Fruit fly (Drosophila melanogaster) whole organism, prepupa: ENCODE results near the gene ome.

ENCODE experiments used
- Blimp-1 ChIP-seq: fragments of 200-800 bp; sonication (Bioruptor generic); optimal IDR thresholded peaks from 3 replicates; lab custom pipeline; 2017; ENCODE audit warnings: missing biosample characterization, missing genetic modification characterization, mild to moderate bottlenecking, moderate library complexity, missing genetic modification reagents
- CG10631 ChIP-seq: fragments of 200-800 bp; sonication (Bioruptor generic); optimal IDR thresholded peaks from 2 replicates; lab custom pipeline; 2016; ENCODE audit warnings: missing biosample characterization, missing genetic modification characterization
- CG10669 ChIP-seq: fragments of 200-800 bp; sonication (Bioruptor generic); optimal IDR thresholded peaks from 3 replicates; lab custom pipeline; 2018; ENCODE audit warnings: missing biosample characterization, mild to moderate bottlenecking, missing genetic modification characterization, moderate library complexity
- CG11294 ChIP-seq: fragments of 200-800 bp; sonication (Bioruptor generic); IDR thresholded peaks from 2 replicates; pipeline ENCODE4 v1.3.6; 2022; ENCODE audit warnings: missing biosample characterization, missing genetic modification characterization
- CG11902 ChIP-seq: fragments of 200-800 bp; sonication (Bioruptor generic); optimal IDR thresholded peaks from 3 replicates; lab custom pipeline; 2016; ENCODE audit warnings: missing biosample characterization, missing genetic modification characterization
- CG15336 ChIP-seq: fragments of 200-800 bp; sonication (Bioruptor generic); IDR thresholded peaks from 2 replicates; pipeline ENCODE4 v1.3.6; 2022; ENCODE audit warnings: missing biosample characterization, missing genetic modification characterization
- CG31627 ChIP-seq: fragments of 200-800 bp; sonication (Bioruptor generic); optimal IDR thresholded peaks from 3 replicates; lab custom pipeline; 2016; ENCODE audit warnings: missing biosample characterization, missing genetic modification characterization
- CG3919 ChIP-seq: fragments of 200-800 bp; sonication (Bioruptor generic); optimal IDR thresholded peaks from 3 replicates; lab custom pipeline; 2016; ENCODE audit warnings: missing biosample characterization, missing genetic modification characterization
- CG6163 ChIP-seq: fragments of 200-800 bp; sonication (Bioruptor generic); IDR thresholded peaks from 3 replicates; pipeline ENCODE4 v1.3.6; 2022; ENCODE audit warnings: missing biosample characterization, missing genetic modification characterization
- CG6276 ChIP-seq: fragments of 200-800 bp; sonication (Bioruptor generic); optimal IDR thresholded peaks from 2 replicates; lab custom pipeline; 2017; ENCODE audit warnings: missing biosample characterization, mild to moderate bottlenecking, missing genetic modification characterization
- CG6792 ChIP-seq: fragments of 200-800 bp; sonication (Bioruptor generic); optimal IDR thresholded peaks from 3 replicates; lab custom pipeline; 2016; ENCODE audit warnings: missing biosample characterization, missing genetic modification characterization
- CG6808 ChIP-seq: fragments of 200-800 bp; sonication (Bioruptor generic); optimal IDR thresholded peaks from 3 replicates; lab custom pipeline; 2017; ENCODE audit warnings: missing biosample characterization, missing genetic modification characterization, mild to moderate bottlenecking, moderate library complexity, missing genetic modification reagents
- CG6854 ChIP-seq: fragments of 200-800 bp; sonication (Bioruptor generic); optimal IDR thresholded peaks from 2 replicates; lab custom pipeline; 2017; ENCODE audit warnings: missing biosample characterization, mild to moderate bottlenecking, missing genetic modification characterization
- CG8119 ChIP-seq: fragments of 200-800 bp; sonication (Bioruptor generic); IDR thresholded peaks from 3 replicates; pipeline ENCODE4 v1.3.6; 2022; ENCODE audit warnings: missing biosample characterization, missing genetic modification characterization
- CG8319 ChIP-seq: fragments of 200-800 bp; sonication (Bioruptor generic); optimal IDR thresholded peaks from 3 replicates; lab custom pipeline; 2016; ENCODE audit warnings: missing biosample characterization, missing genetic modification characterization
- CG9139 ChIP-seq: fragments of 200-800 bp; sonication (Bioruptor generic); optimal IDR thresholded peaks from 3 replicates; lab custom pipeline; 2017; ENCODE audit warnings: missing biosample characterization, mild to moderate bottlenecking, missing genetic modification characterization
- Eip75B ChIP-seq: fragments of 200-800 bp; sonication (Bioruptor generic); optimal IDR thresholded peaks from 3 replicates; lab custom pipeline; 2016; ENCODE audit warnings: missing biosample characterization, missing genetic modification characterization
- Ets21C ChIP-seq: fragments of 200-800 bp; sonication (Bioruptor generic); optimal IDR thresholded peaks from 3 replicates; lab custom pipeline; 2016; ENCODE audit warnings: missing biosample characterization, missing genetic modification characterization
- Gug ChIP-seq: fragments of 200-800 bp; sonication (Bioruptor generic); IDR thresholded peaks from 2 replicates; pipeline ENCODE4 v1.3.6; 2022; ENCODE audit warnings: missing biosample characterization, missing genetic modification characterization
- Hr38 ChIP-seq: sonication (Bioruptor generic); optimal IDR thresholded peaks from 2 replicates; lab custom pipeline; 2016; ENCODE audit warnings: missing biosample characterization, missing genetic modification characterization
- Hr39 ChIP-seq: fragments of 200-800 bp; sonication (Bioruptor generic); optimal IDR thresholded peaks from 2 replicates; lab custom pipeline; 2016; ENCODE audit warnings: missing biosample characterization, missing genetic modification characterization
- Hr4 ChIP-seq: fragments of 200-800 bp; sonication (Bioruptor generic); optimal IDR thresholded peaks from 3 replicates; lab custom pipeline; 2016; ENCODE audit warnings: missing biosample characterization, missing genetic modification characterization
- Lpt ChIP-seq: fragments of 200-800 bp; sonication (Bioruptor generic); optimal IDR thresholded peaks from 3 replicates; lab custom pipeline; 2016; ENCODE audit warnings: missing biosample characterization, missing genetic modification characterization
- Met ChIP-seq: fragments of 200-800 bp; sonication (Bioruptor generic); optimal IDR thresholded peaks from 3 replicates; lab custom pipeline; 2016; ENCODE audit warnings: missing biosample characterization, missing genetic modification characterization
- Sox102F ChIP-seq: fragments of 200-800 bp; sonication (Bioruptor generic); optimal IDR thresholded peaks from 2 replicates; lab custom pipeline; 2016; ENCODE audit warnings: missing biosample characterization, mild to moderate bottlenecking, missing genetic modification characterization
- achi ChIP-seq: fragments of 200-800 bp; sonication (Bioruptor generic); optimal IDR thresholded peaks from 3 replicates; lab custom pipeline; 2016; ENCODE audit warnings: missing biosample characterization, missing genetic modification characterization
- acj6 ChIP-seq: fragments of 200-800 bp; sonication (Bioruptor generic); optimal IDR thresholded peaks from 3 replicates; lab custom pipeline; 2016; ENCODE audit warnings: missing biosample characterization, missing genetic modification characterization
- cyc ChIP-seq: fragments of 200-800 bp; sonication (Bioruptor generic); optimal IDR thresholded peaks from 3 replicates; lab custom pipeline; 2016; ENCODE audit warnings: missing biosample characterization, missing genetic modification characterization
- dsx ChIP-seq: fragments of 200-800 bp; optimal IDR thresholded peaks from 3 replicates; lab custom pipeline; 2019; ENCODE audit warnings: missing biosample characterization, mild to moderate bottlenecking, missing genetic modification characterization, moderate library complexity; ENCODE audit not compliant: poor library complexity, severe bottlenecking
- eg ChIP-seq: fragments of 200-800 bp; sonication (Bioruptor generic); IDR thresholded peaks from 3 replicates; pipeline ENCODE4 v1.3.6; 2022; ENCODE audit warnings: missing biosample characterization, missing genetic modification characterization
- esn ChIP-seq: fragments of 200-800 bp; sonication (Bioruptor generic); optimal IDR thresholded peaks from 2 replicates; lab custom pipeline; 2016; ENCODE audit warnings: missing biosample characterization, mild to moderate bottlenecking, missing genetic modification characterization, moderate library complexity
- fd59A ChIP-seq: fragments of 200-800 bp; sonication (Bioruptor generic); optimal IDR thresholded peaks from 2 replicates; lab custom pipeline; 2017; ENCODE audit warnings: missing biosample characterization, mild to moderate bottlenecking, missing genetic modification characterization, missing genetic modification reagents
- fd85E ChIP-seq: fragments of 200-800 bp; sonication (Bioruptor generic); optimal IDR thresholded peaks from 3 replicates; lab custom pipeline; 2016; ENCODE audit warnings: missing biosample characterization, missing genetic modification characterization
- lz ChIP-seq: fragments of 200-800 bp; sonication (Bioruptor generic); optimal IDR thresholded peaks from 3 replicates; lab custom pipeline; 2016; ENCODE audit warnings: missing biosample characterization, missing genetic modification characterization
- net ChIP-seq: fragments of 200-800 bp; sonication (Bioruptor generic); optimal IDR thresholded peaks from 3 replicates; lab custom pipeline; 2016; ENCODE audit warnings: missing biosample characterization, missing genetic modification characterization
- pdm3 ChIP-seq: fragments of 200-800 bp; sonication (Bioruptor generic); optimal IDR thresholded peaks from 3 replicates; lab custom pipeline; 2016; ENCODE audit warnings: missing biosample characterization, missing genetic modification characterization
- salr ChIP-seq, 2 experiments: fragments of 200-800 bp; sonication (Bioruptor generic); optimal IDR thresholded peaks; 3 replicates each; lab custom pipeline; 2016 to 2018; ENCODE audit warnings: missing biosample characterization in 2 of 2, missing genetic modification characterization in 2 of 2, mild to moderate bottlenecking in 1 of 2
- spab ChIP-seq: fragments of 200-800 bp; sonication (Bioruptor generic); optimal IDR thresholded peaks from 2 replicates; lab custom pipeline; 2017; ENCODE audit warnings: missing biosample characterization, mild to moderate bottlenecking, missing genetic modification characterization, missing genetic modification reagents
- ss ChIP-seq, 2 experiments: fragments of 200-800 bp; sonication (Bioruptor generic); optimal IDR thresholded peaks; 2 replicates in 1 of 2; 3 replicates in 1 of 2; lab custom pipeline; 2017 to 2018; ENCODE audit warnings: mild to moderate bottlenecking in 2 of 2, missing biosample characterization in 2 of 2, missing genetic modification characterization in 2 of 2, moderate library complexity in 1 of 2
- svp ChIP-seq: fragments of 200-800 bp; sonication (Bioruptor generic); peaks from one replicate; lab custom pipeline; 2016; ENCODE audit warnings: missing biosample characterization, missing genetic modification characterization
- topi ChIP-seq: fragments of 200-800 bp; sonication (Bioruptor generic); optimal IDR thresholded peaks from 3 replicates; lab custom pipeline; 2016; ENCODE audit warnings: missing biosample characterization, missing genetic modification characterization
- vri ChIP-seq: fragments of 200-800 bp; sonication (Bioruptor generic); optimal IDR thresholded peaks from 3 replicates; lab custom pipeline; 2016; ENCODE audit warnings: missing biosample characterization, mild to moderate bottlenecking, missing genetic modification characterization

Gene ome

DNA sequence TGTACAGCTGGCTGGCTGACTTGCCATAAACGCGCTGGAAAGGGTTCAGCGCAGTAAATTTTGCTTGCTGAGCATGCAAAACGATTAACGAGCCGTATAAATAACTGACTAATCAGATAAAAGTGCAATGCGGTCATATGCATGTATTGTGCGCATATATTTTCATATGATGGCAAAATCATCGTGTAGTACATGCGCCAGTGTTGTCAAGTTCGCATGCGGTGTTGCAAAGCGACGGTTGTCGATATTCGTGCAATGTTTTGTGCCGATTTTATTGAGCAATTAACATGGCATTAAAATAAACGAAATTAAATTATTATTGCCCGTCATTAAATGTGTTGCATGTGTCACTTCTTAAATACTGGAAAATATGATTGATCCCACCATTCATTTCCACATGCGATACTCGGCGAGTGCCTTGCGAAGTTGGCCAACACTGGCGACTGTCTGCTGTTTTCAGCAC is 117.5 kb downstream of the ome start (continued):
- peak; percentile 14 for TF ChIP-seq spab (GFP tag; lab: Kevin White, UChicago)
- TF ChIP-seq CG6854 (GFP tag; lab: Kevin White, UChicago) = peak; percentile 30
- peak; percentile 80 for TF ChIP-seq Hr4
- no peak for TF ChIP-seq dsx
- TF ChIP-seq achi (GFP tag; lab: Kevin White, UChicago) = peak; percentile 80
- TF ChIP-seq CG10631 (GFP tag; lab: Kevin White, UChicago) = peak; percentile 87
- TF ChIP-seq lz = peak; percentile 88
- peak; percentile 83 for TF ChIP-seq Eip75B (GFP tag; lab: Kevin White, UChicago)
- peak; percentile 80 for TF ChIP-seq CG11902
- peak; percentile 89 for TF ChIP-seq topi
- TF ChIP-seq pdm3 (GFP tag; lab: Kevin White, UChicago) = peak; percentile 82
- TF ChIP-seq Sox102F (GFP tag; lab: Kevin White, UChicago) = peak; percentile 85
- TF ChIP-seq cyc (GFP tag; lab: Kevin White, UChicago) = peak; percentile 88
- TF ChIP-seq svp = peak; percentile 93
- peak; percentile 88 for TF ChIP-seq CG31627
- TF ChIP-seq Ets21C (GFP tag; lab: Kevin White, UChicago) = peak; percentile 81
- peak; percentile 58 for TF ChIP-seq CG8119 (GFP tag; lab: Robert Waterston, UW)
- TF ChIP-seq net = peak; percentile 75
- TF ChIP-seq vri (GFP tag; lab: Kevin White, UChicago) = peak; percentile 78
- TF ChIP-seq esn (GFP tag; lab: Kevin White, UChicago) = peak; percentile 87
- peak; percentile 68 for TF ChIP-seq CG10669
- peak; percentile 64 for TF ChIP-seq fd85E (GFP tag; lab: Kevin White, UChicago)
- TF ChIP-seq CG11294 (GFP tag; lab: Robert Waterston, UW) = peak; percentile 57; the same call in 1 of the 2 replicates
- TF ChIP-seq fd59A (GFP tag; lab: Kevin White, UChicago) = peak; percentile 68
- TF ChIP-seq acj6 = peak; percentile 85
- peak; percentile 38 for TF ChIP-seq Blimp-1 (GFP tag; lab: Kevin White, UChicago)
- peak; percentile 39 for TF ChIP-seq CG9139 (GFP tag; lab: Kevin White, UChicago)

dm6 chr3L:14790849-14791646 is 118.4 kb downstream of the ome start:
- TF ChIP-seq CG6276 (GFP tag; lab: Kevin White, UChicago) (no peak), Blimp-1 (GFP tag; lab: Kevin White, UChicago) (no peak), vri (GFP tag; lab: Kevin White, UChicago) (no peak), eg (peak; percentile 61), Sox102F (GFP tag; lab: Kevin White, UChicago) (no peak), CG8119 (GFP tag; lab: Robert Waterston, UW) (no peak), Lpt (GFP tag; lab: Kevin White, UChicago) (no peak), CG8319 (GFP tag; lab: Kevin White, UChicago) (no peak), salr (GFP tag; optimal IDR thresholded peaks at IDR 0.05; lab: Kevin White, UChicago) (no peak), CG6163 (GFP tag; lab: Robert Waterston, UW) (peak; percentile 68), Eip75B (GFP tag; lab: Kevin White, UChicago) (no peak), Hr38 (GFP tag; lab: Kevin White, UChicago) (no peak), CG6792 (no peak), Hr4 (no peak), CG10669 (no peak), CG15336 (GFP tag; lab: Robert Waterston, UW) (peak; percentile 41; the same call in 1 of the 2 replicates), Hr39 (GFP tag; lab: Kevin White, UChicago) (no peak), dsx (no peak), Met (GFP tag; lab: Kevin White, UChicago) (no peak), Gug (peak; percentile 38; the same call in 1 of the 2 replicates), CG3919 (no peak), Ets21C (GFP tag; lab: Kevin White, UChicago) (no peak), ss (GFP tag; optimal IDR thresholded peaks at IDR 0.05; lab: Kevin White, UChicago) (no peak), CG6808 (no peak)
